Worm (Caenorhabditis elegans) whole organism, young adult: ENCODE results near the gene gpa-8.

Experiments
- B0035.1 ChIP-seq: sonication (generic microtip); optimal IDR thresholded peaks from 2 replicates; lab custom pipeline; 2016; ENCODE audit warnings: missing genetic modification characterization, mild to moderate bottlenecking, missing compliant biosample characterization, missing genotype, missing genetic modification reagents
- B0336.3 ChIP-seq: fragments of 200-800 bp; sonication (Bioruptor generic); IDR thresholded peaks from 2 replicates; pipeline ENCODE4 v1.3.6; 2022; ENCODE audit warnings: missing genetic modification characterization, missing compliant biosample characterization
- C17E4.6 ChIP-seq: fragments of 200-800 bp; sonication (Bioruptor generic); IDR thresholded peaks from 2 replicates; pipeline ENCODE4 v1.3.6; 2022; ENCODE audit warnings: missing genetic modification reagents, missing genetic modification characterization, missing compliant biosample characterization
- F37B4.10 ChIP-seq: fragments of 200-800 bp; sonication (Bioruptor generic); IDR thresholded peaks from 2 replicates; pipeline ENCODE4 v1.3.6; 2022; ENCODE audit warnings: missing genetic modification characterization, missing compliant biosample characterization
- F39B2.1 ChIP-seq: fragments of 200-800 bp; sonication (Bioruptor generic); IDR thresholded peaks from 2 replicates; pipeline ENCODE4 v1.3.6; 2022; ENCODE audit warnings: missing genetic modification reagents, missing genetic modification characterization, missing compliant biosample characterization
- F57C9.4 ChIP-seq: sonication (generic microtip); optimal IDR thresholded peaks from 2 replicates; lab custom pipeline; 2017; ENCODE audit warnings: mild to moderate bottlenecking, missing genetic modification characterization, missing compliant biosample characterization
- Y67H2A.10 ChIP-seq: fragments of 200-800 bp; sonication (Bioruptor generic); conservative IDR thresholded peaks from 2 replicates; pipeline ENCODE4 v1.3.6; 2022; ENCODE audit warnings: missing genetic modification reagents, missing genetic modification characterization, missing compliant biosample characterization
- ZK185.1 ChIP-seq: sonication (generic microtip); optimal IDR thresholded peaks from 2 replicates; lab custom pipeline; 2016; ENCODE audit warnings: mild to moderate bottlenecking, missing genetic modification characterization, missing compliant biosample characterization; ENCODE audit not compliant: poor library complexity, severe bottlenecking
- akir-1 ChIP-seq: fragments of 200-800 bp; sonication (Bioruptor generic); optimal IDR thresholded peaks from 2 replicates; lab custom pipeline; 2018; ENCODE audit warnings: mild to moderate bottlenecking, missing genetic modification characterization, moderate library complexity, missing compliant biosample characterization
- ama-1 ChIP-seq, 3 experiments: fragments of 150-350 bp in 1 of 3; sonication (generic microtip) in 2 of 3; optimal IDR thresholded peaks; 2 replicates each; lab custom pipeline; 2014 to 2018; ENCODE audit warnings: missing biosample characterization in 2 of 3, missing genetic modification characterization in 2 of 3, missing genetic modification reagents in 2 of 3
- aptf-3 ChIP-seq: fragments of 200-800 bp; sonication (Bioruptor generic); IDR thresholded peaks from 2 replicates; pipeline ENCODE4 v1.3.6; 2022; ENCODE audit warnings: missing genetic modification characterization, missing compliant biosample characterization
- atf-7 ChIP-seq: sonication (generic microtip); optimal IDR thresholded peaks from 2 replicates; lab custom pipeline; 2017; ENCODE audit warnings: mild to moderate bottlenecking, missing genetic modification characterization, missing compliant biosample characterization
- athp-1 ChIP-seq: sonication (generic microtip); optimal IDR thresholded peaks from 2 replicates; lab custom pipeline; 2017; ENCODE audit warnings: mild to moderate bottlenecking, missing genetic modification characterization, missing compliant biosample characterization
- attf-3 ChIP-seq: fragments of 200-800 bp; sonication (Bioruptor generic); conservative IDR thresholded peaks from 2 replicates; pipeline ENCODE4 v1.3.6; 2022; ENCODE audit warnings: missing genetic modification reagents, missing genetic modification characterization, missing compliant biosample characterization
- ceh-100 ChIP-seq: fragments of 200-800 bp; sonication (Bioruptor generic); IDR thresholded peaks from 2 replicates; pipeline ENCODE4 v1.3.6; 2022; ENCODE audit warnings: missing genetic modification reagents, missing genetic modification characterization, missing compliant biosample characterization
- ceh-79 ChIP-seq: sonication (generic microtip); optimal IDR thresholded peaks from 2 replicates; lab custom pipeline; 2017; ENCODE audit warnings: mild to moderate bottlenecking, missing genetic modification characterization, missing compliant biosample characterization
- ceh-91 ChIP-seq: fragments of 200-800 bp; sonication (Bioruptor generic); IDR thresholded peaks from 2 replicates; pipeline ENCODE4 v1.3.6; 2022; ENCODE audit warnings: missing genetic modification reagents, missing genetic modification characterization, missing compliant biosample characterization
- chd-7 ChIP-seq: sonication (generic microtip); optimal IDR thresholded peaks from 2 replicates; lab custom pipeline; 2016; ENCODE audit warnings: mild to moderate bottlenecking, missing genetic modification characterization, moderate library complexity, missing compliant biosample characterization
- egl-18 ChIP-seq: fragments of 200-800 bp; sonication (Bioruptor generic); IDR thresholded peaks from 2 replicates; pipeline ENCODE4 v1.3.6; 2022; ENCODE audit warnings: missing genetic modification reagents, missing genetic modification characterization, missing compliant biosample characterization
- gei-17 ChIP-seq: fragments of 200-800 bp; sonication (Bioruptor generic); optimal IDR thresholded peaks from 2 replicates; lab custom pipeline; 2018; ENCODE audit warnings: mild to moderate bottlenecking, missing genetic modification characterization, missing compliant biosample characterization
- hlh-12 ChIP-seq: sonication (generic microtip); optimal IDR thresholded peaks from 2 replicates; lab custom pipeline; 2016; ENCODE audit warnings: missing genetic modification characterization, missing compliant biosample characterization
- hlh-26 ChIP-seq: fragments of 200-800 bp; sonication (Bioruptor generic); conservative IDR thresholded peaks from 2 replicates; pipeline ENCODE4 v1.3.6; 2022; ENCODE audit warnings: missing genetic modification reagents, missing genetic modification characterization, missing compliant biosample characterization
- hrde-1 ChIP-seq: sonication (generic microtip); optimal IDR thresholded peaks from 2 replicates; lab custom pipeline; 2016; ENCODE audit warnings: missing genetic modification characterization, mild to moderate bottlenecking, missing compliant biosample characterization, moderate library complexity, missing genotype, missing genetic modification reagents, borderline replicate concordance
- hsf-1 ChIP-seq: fragments of 200-800 bp; sonication (Bioruptor generic); IDR thresholded peaks from 2 replicates; pipeline ENCODE4 v1.3.6; 2022; ENCODE audit warnings: missing genetic modification reagents, missing genetic modification characterization, missing compliant biosample characterization
- let-607 ChIP-seq, 2 experiments: fragments of 200-800 bp in 1 of 2; sonication (Bioruptor generic) in 1 of 2; sonication (generic microtip) in 1 of 2; optimal IDR thresholded peaks; 2 replicates each; lab custom pipeline; 2016 to 2018; ENCODE audit warnings: mild to moderate bottlenecking in 2 of 2, missing compliant biosample characterization in 2 of 2, missing genetic modification characterization in 2 of 2, moderate library complexity in 2 of 2, missing genotype in 1 of 2
- lin-26 ChIP-seq: fragments of 200-800 bp; sonication (Bioruptor generic); IDR thresholded peaks from 2 replicates; pipeline ENCODE4 v1.3.6; 2022; ENCODE audit warnings: missing genetic modification reagents, missing genetic modification characterization, missing compliant biosample characterization
- lin-35 ChIP-seq, 3 experiments: fragments of 150-350 bp in 2 of 3; sonication (generic microtip) in 1 of 3; optimal IDR thresholded peaks; 2 replicates each; lab custom pipeline; 2014 to 2018; ENCODE audit warnings: missing biosample characterization in 3 of 3, missing genetic modification characterization in 3 of 3, missing genetic modification reagents in 3 of 3
- lin-54 ChIP-seq: fragments of 200-800 bp; sonication (Bioruptor generic); optimal IDR thresholded peaks from 2 replicates; lab custom pipeline; 2018; ENCODE audit warnings: mild to moderate bottlenecking, missing genetic modification characterization, missing compliant biosample characterization
- lsl-1 ChIP-seq: fragments of 200-800 bp; sonication (Bioruptor generic); optimal IDR thresholded peaks from 2 replicates; lab custom pipeline; 2018; ENCODE audit warnings: mild to moderate bottlenecking, missing genetic modification characterization, moderate library complexity, missing compliant biosample characterization
- madf-8 ChIP-seq: fragments of 200-800 bp; sonication (Bioruptor generic); conservative IDR thresholded peaks from 2 replicates; pipeline ENCODE4 v1.3.6; 2022; ENCODE audit warnings: missing genetic modification reagents, missing genetic modification characterization, missing compliant biosample characterization
- mes-4 ChIP-seq: sonication (generic microtip); optimal IDR thresholded peaks from 2 replicates; lab custom pipeline; 2016; ENCODE audit warnings: missing genotype, missing genetic modification characterization, missing compliant biosample characterization
- nfya-1 ChIP-seq: sonication (generic microtip); optimal IDR thresholded peaks from 2 replicates; lab custom pipeline; 2017; ENCODE audit warnings: antibody characterized with exemption, missing compliant biosample characterization, missing genetic modification characterization, borderline replicate concordance; ENCODE audit not compliant: insufficient read depth
- nfya-2 ChIP-seq: fragments of 200-800 bp; sonication (Bioruptor generic); IDR thresholded peaks from 2 replicates; pipeline ENCODE4 v1.3.6; 2022; ENCODE audit warnings: missing genetic modification reagents, missing genetic modification characterization, missing compliant biosample characterization
- nhr-80 ChIP-seq: sonication (generic microtip); optimal IDR thresholded peaks from 2 replicates; lab custom pipeline; 2016; ENCODE audit warnings: missing genetic modification characterization, missing compliant biosample characterization
- rec-8 ChIP-seq, 2 experiments: sonication (generic microtip); optimal IDR thresholded peaks; 2 replicates each; lab custom pipeline; 2016; ENCODE audit warnings: mild to moderate bottlenecking in 2 of 2, missing genetic modification characterization in 2 of 2, missing genetic modification reagents in 2 of 2, missing genotype in 2 of 2, missing biosample characterization in 1 of 2, missing compliant biosample characterization in 1 of 2, moderate library complexity in 1 of 2
- rpc-1 ChIP-seq, 2 experiments: fragments of 150-350 bp in 1 of 2; sonication (generic microtip) in 1 of 2; optimal IDR thresholded peaks; 2 replicates each; lab custom pipeline; 2014 to 2018; ENCODE audit warnings: missing biosample characterization in 1 of 2, missing genetic modification characterization in 1 of 2, missing genetic modification reagents in 1 of 2, missing genotype in 1 of 2
- sdz-38 ChIP-seq: sonication (generic microtip); optimal IDR thresholded peaks from 2 replicates; lab custom pipeline; 2016; ENCODE audit warnings: missing genotype, missing genetic modification characterization, missing compliant biosample characterization
- snpc-1.1 ChIP-seq: sonication (generic microtip); optimal IDR thresholded peaks from 2 replicates; lab custom pipeline; 2017; ENCODE audit warnings: missing genetic modification characterization, mild to moderate bottlenecking, missing compliant biosample characterization, antibody characterized with exemption, moderate library complexity, missing genotype, missing genetic modification reagents; ENCODE audit not compliant: insufficient read depth
- snpc-1.3 ChIP-seq: sonication (generic microtip); optimal IDR thresholded peaks from 2 replicates; lab custom pipeline; 2017; ENCODE audit warnings: missing genetic modification characterization, mild to moderate bottlenecking, missing compliant biosample characterization, antibody characterized with exemption, moderate library complexity, missing genotype, missing genetic modification reagents; ENCODE audit not compliant: insufficient read depth
- snpc-3.4 ChIP-seq: sonication (generic microtip); optimal IDR thresholded peaks from 2 replicates; lab custom pipeline; 2017; ENCODE audit warnings: missing genetic modification characterization, mild to moderate bottlenecking, missing compliant biosample characterization, antibody characterized with exemption, moderate library complexity, missing genotype, missing genetic modification reagents
- sptf-2 ChIP-seq: fragments of 200-800 bp; sonication (Bioruptor generic); optimal IDR thresholded peaks from 2 replicates; lab custom pipeline; 2018; ENCODE audit warnings: mild to moderate bottlenecking, missing genetic modification characterization, missing compliant biosample characterization
- tbx-9 ChIP-seq: sonication (generic microtip); optimal IDR thresholded peaks from 2 replicates; lab custom pipeline; 2016; ENCODE audit warnings: borderline replicate concordance, missing genetic modification characterization, inconsistent platforms, missing compliant biosample characterization
- zfh-2 ChIP-seq: fragments of 200-800 bp; sonication (Bioruptor generic); conservative IDR thresholded peaks from 2 replicates; pipeline ENCODE4 v1.3.6; 2022; ENCODE audit warnings: missing genetic modification reagents, missing genetic modification characterization, missing compliant biosample characterization
- ztf-18 ChIP-seq: sonication (generic microtip); optimal IDR thresholded peaks from 2 replicates; lab custom pipeline; 2016; ENCODE audit warnings: missing genotype, mild to moderate bottlenecking, missing genetic modification characterization, missing compliant biosample characterization
- ztf-25 ChIP-seq: fragments of 200-800 bp; sonication (Bioruptor generic); IDR thresholded peaks from 2 replicates; pipeline ENCODE4 v1.3.6; 2022; ENCODE audit warnings: missing genetic modification reagents, missing genetic modification characterization, missing compliant biosample characterization
- ztf-3 ChIP-seq: fragments of 200-800 bp; sonication (Bioruptor generic); optimal IDR thresholded peaks from 2 replicates; lab custom pipeline; 2018; ENCODE audit warnings: mild to moderate bottlenecking, missing genetic modification characterization, missing compliant biosample characterization
- ztf-6 ChIP-seq: fragments of 200-800 bp; sonication (Bioruptor generic); IDR thresholded peaks from 2 replicates; pipeline ENCODE4 v1.3.6; 2022; ENCODE audit warnings: missing genetic modification reagents, missing genetic modification characterization, missing compliant biosample characterization

Gene gpa-8

ce11 chrV:12637238-12637690 is 3.0 kb downstream of the gpa-8 start, which contains the start of gene F56H9.2 (continued):
- TF ChIP-seq mes-4 (tag; lab: Kevin White, UChicago) (no peak), athp-1 (no peak), ama-1 (optimal IDR thresholded peaks at IDR 0.05; lab: Kevin White, UChicago) (no peak), ama-1 (GFP tag; optimal IDR thresholded peaks at IDR 0.05; lab: Kevin White, UChicago) (no peak), nfya-1 (tag; lab: Kevin White, UChicago) (no peak), ztf-18 (tag; lab: Kevin White, UChicago) (no peak), B0035.1 (tag; lab: Kevin White, UChicago) (no peak), C17E4.6 (GFP tag; lab: Robert Waterston, UW) (no peak), ztf-25 (GFP tag; lab: Robert Waterston, UW) (no peak), madf-8 (GFP tag; lab: Robert Waterston, UW) (no peak), gei-17 (GFP tag; lab: Kevin White, UChicago) (no peak), atf-7 (tag; lab: Kevin White, UChicago) (peak; percentile 60), lin-35 (GFP tag; optimal IDR thresholded peaks at IDR 0.05; lab: Kevin White, UChicago) (peak in 1 of 3 experiments; percentile 18), chd-7 (tag; lab: Kevin White, UChicago) (peak; percentile 68), hsf-1 (GFP tag; lab: Robert Waterston, UW) (peak; percentile 50; the same call in 1 of the 2 replicates), ztf-3 (no peak), rpc-1 (optimal IDR thresholded peaks at IDR 0.05; lab: Kevin White, UChicago) (no peak), rpc-1 (tag; optimal IDR thresholded peaks at IDR 0.05; lab: Kevin White, UChicago) (no peak), lin-26 (GFP tag; lab: Robert Waterston, UW) (no peak), nfya-2 (GFP tag; lab: Robert Waterston, UW) (no peak), let-607 (tag; optimal IDR thresholded peaks at IDR 0.05; lab: Kevin White, UChicago) (no peak), snpc-3.4 (tag; lab: Kevin White, UChicago) (no peak), snpc-1.1 (tag; lab: Kevin White, UChicago) (no peak), F37B4.10 (GFP tag; lab: Robert Waterston, UW) (no peak), attf-3 (GFP tag; lab: Robert Waterston, UW) (no peak), ztf-6 (GFP tag; lab: Robert Waterston, UW) (no peak), hrde-1 (tag; lab: Kevin White, UChicago) (no peak), F57C9.4 (tag; lab: Kevin White, UChicago) (no peak), akir-1 (GFP tag; lab: Kevin White, UChicago) (no peak), ceh-79 (tag; lab: Kevin White, UChicago) (no peak), aptf-3 (GFP tag; lab: Robert Waterston, UW) (no peak), ceh-100 (GFP tag; lab: Robert Waterston, UW) (no peak), snpc-1.3 (tag; lab: Kevin White, UChicago) (no peak), lsl-1 (GFP tag; lab: Kevin White, UChicago) (no peak), zfh-2 (no peak), F39B2.1 (GFP tag; lab: Robert Waterston, UW) (no peak), sptf-2 (no peak), hlh-12 (tag; lab: Kevin White, UChicago) (no peak), Y67H2A.10 (GFP tag; lab: Robert Waterston, UW) (no peak), ceh-91 (GFP tag; lab: Robert Waterston, UW) (no peak), nhr-80 (peak; percentile 52), sdz-38 (no peak), rec-8 (tag; optimal IDR thresholded peaks at IDR 0.05; lab: Kevin White, UChicago) (no peak), hlh-26 (GFP tag; lab: Robert Waterston, UW) (no peak), ZK185.1 (tag; lab: Kevin White, UChicago) (no peak), egl-18 (no peak), tbx-9 (tag; lab: Kevin White, UChicago) (no peak), lin-54 (GFP tag; lab: Kevin White, UChicago) (no peak), B0336.3 (GFP tag; lab: Robert Waterston, UW) (peak; percentile 61)
